Fruit fly (Drosophila melanogaster) S2 (cell line): Measurements from ENCODE around the gene NPF.

Experiments
- CG8478 ChIP-seq: fragments of >200 bp; optimal IDR thresholded peaks from 2 replicates; lab custom pipeline; 2018
- CTCF ChIP-seq, 2 experiments: fragments of >200 bp; optimal IDR thresholded peaks; 2 replicates each; lab custom pipeline; 2018

DNA sequence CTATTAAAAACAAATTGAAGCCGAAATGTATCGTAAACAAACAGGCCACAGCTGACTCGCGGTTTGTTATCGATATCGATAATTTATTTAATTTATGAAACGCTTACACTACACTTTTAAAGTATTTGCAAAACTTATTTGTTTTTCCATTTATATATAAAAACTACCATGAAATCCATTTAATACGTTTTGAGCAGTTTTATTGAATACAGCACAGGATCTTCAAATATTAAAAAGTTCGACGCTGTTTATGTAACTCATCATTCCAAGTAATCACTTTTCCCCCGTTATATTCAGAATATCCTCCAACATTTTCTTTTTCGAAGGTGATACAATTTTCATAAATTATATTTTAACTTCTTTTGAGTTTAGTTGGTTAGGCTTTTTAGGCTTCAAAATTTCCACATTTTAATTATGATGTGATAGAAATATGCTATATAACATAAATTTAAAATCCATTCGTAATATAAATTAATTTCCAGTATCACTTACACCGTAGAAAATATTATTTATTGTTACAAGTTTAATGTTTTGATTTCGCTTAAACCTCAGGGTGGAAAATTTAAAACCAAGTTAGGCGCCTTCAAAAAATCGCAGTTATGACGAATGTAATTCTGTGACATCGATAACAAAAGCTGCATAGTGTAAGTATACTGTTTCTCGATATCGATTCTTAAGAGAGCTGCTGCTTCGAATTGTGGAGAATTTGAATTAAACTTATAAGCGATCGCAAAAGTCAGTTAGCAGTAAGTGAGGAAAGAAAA is 38.1 kb downstream of the NPF start, which contains the start of the genes CG10324 and CCT3:
- TF ChIP-seq CG8478 (lab: Kevin White, UChicago) (no peak), CTCF (optimal IDR thresholded peaks at IDR 0.05; lab: Kevin White, UChicago) (no peak)
